Worm (Caenorhabditis elegans) whole organism, late embryonic: ENCODE measurements around the gene ZC449.1.

Experiments used
- C38D4.7 ChIP-seq: fragments of 200-800 bp; sonication (Bioruptor generic); optimal IDR thresholded peaks from 2 replicates; lab custom pipeline; 2018; ENCODE audit warnings: mild to moderate bottlenecking, missing genetic modification characterization, moderate library complexity, missing compliant biosample characterization
- ama-1 ChIP-seq: fragments of 150-350 bp; optimal IDR thresholded peaks from 2 replicates; lab custom pipeline; 2014
- che-1 ChIP-seq: sonication (generic microtip); optimal IDR thresholded peaks from 2 replicates; lab custom pipeline; 2016; ENCODE audit warnings: mild to moderate bottlenecking, missing genetic modification characterization, missing compliant biosample characterization
- elt-4 ChIP-seq: sonication (generic microtip); optimal IDR thresholded peaks from 2 replicates; lab custom pipeline; 2016; ENCODE audit warnings: missing genetic modification characterization, missing compliant biosample characterization
- fax-1 ChIP-seq: sonication (generic microtip); optimal IDR thresholded peaks from 2 replicates; lab custom pipeline; 2016; ENCODE audit warnings: missing genotype, missing genetic modification characterization, missing compliant biosample characterization
- gmeb-2 ChIP-seq: sonication (generic microtip); optimal IDR thresholded peaks from 2 replicates; lab custom pipeline; 2016; ENCODE audit warnings: missing genetic modification characterization, inconsistent platforms, missing compliant biosample characterization
- pag-3 ChIP-seq: sonication (generic microtip); optimal IDR thresholded peaks from 2 replicates; lab custom pipeline; 2016; ENCODE audit warnings: missing compliant biosample characterization, missing genetic modification characterization, borderline replicate concordance
- rnt-1 ChIP-seq: sonication (generic microtip); optimal IDR thresholded peaks from 2 replicates; lab custom pipeline; 2016; ENCODE audit warnings: missing genetic modification characterization, missing compliant biosample characterization
- unc-86 ChIP-seq: sonication (generic microtip); optimal IDR thresholded peaks from 2 replicates; lab custom pipeline; 2016; ENCODE audit warnings: missing genetic modification characterization, missing compliant biosample characterization

DNA sequence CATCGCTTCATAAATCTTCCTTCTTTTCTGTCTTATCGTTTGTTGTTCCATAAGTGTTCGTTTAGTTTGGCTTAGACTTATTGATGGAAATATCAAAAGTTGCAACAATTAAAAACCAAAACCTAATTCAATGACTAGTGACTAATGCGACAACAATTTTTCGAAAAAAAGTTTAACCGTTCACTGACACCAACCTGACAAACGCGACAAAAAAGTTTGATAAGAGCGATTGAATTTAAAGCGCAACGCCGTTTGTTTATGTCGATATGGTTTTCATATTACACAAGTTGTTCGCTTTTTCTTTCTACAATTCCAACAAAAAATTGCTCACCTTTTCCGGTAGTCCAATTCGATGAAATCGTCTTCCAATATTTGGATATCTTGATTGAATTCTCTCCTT is 45.2 kb upstream of the ZC449.1 start:
- TF ChIP-seq ama-1 (no peak), pag-3 (tag; lab: Kevin White, UChicago) (no peak), C38D4.7 (GFP tag; lab: Kevin White, UChicago) (no peak), che-1 (tag; lab: Kevin White, UChicago) (no peak), elt-4 (tag; lab: Kevin White, UChicago) (no peak), gmeb-2 (tag; lab: Kevin White, UChicago) (no peak), rnt-1 (tag; lab: Kevin White, UChicago) (no peak), fax-1 (tag; lab: Kevin White, UChicago) (no peak), unc-86 (no peak)
